Fruit fly (Drosophila melanogaster) whole organism, pupa: ENCODE data around the gene Ube4B.

ENCODE experiments used
- CG10348 ChIP-seq: fragments of 200-800 bp; sonication (Bioruptor generic); IDR thresholded peaks from 2 replicates; pipeline ENCODE4 v1.3.6; 2022; ENCODE audit warnings: missing biosample characterization, missing genetic modification characterization
- CG12605 ChIP-seq: fragments of 200-800 bp; sonication (Bioruptor generic); IDR thresholded peaks from 2 replicates; pipeline ENCODE4 v1.3.6; 2022; ENCODE audit warnings: missing biosample characterization, missing genetic modification characterization
- CG13204 ChIP-seq: fragments of 200-800 bp; sonication (Bioruptor generic); optimal IDR thresholded peaks from 2 replicates; lab custom pipeline; 2018; ENCODE audit warnings: missing biosample characterization, mild to moderate bottlenecking, missing genetic modification characterization, moderate library complexity
- CG14655 ChIP-seq: fragments of 200-800 bp; sonication (Bioruptor generic); optimal IDR thresholded peaks from 3 replicates; lab custom pipeline; 2017; ENCODE audit warnings: mild to moderate bottlenecking, missing biosample characterization, missing genetic modification reagents, missing genetic modification characterization
- CG15710 ChIP-seq: fragments of 200-800 bp; sonication (Bioruptor generic); optimal IDR thresholded peaks from 2 replicates; lab custom pipeline; 2018; ENCODE audit warnings: missing biosample characterization, mild to moderate bottlenecking, missing genetic modification characterization, moderate library complexity
- CG17806 ChIP-seq: fragments of 200-800 bp; sonication (Bioruptor generic); optimal IDR thresholded peaks from 2 replicates; lab custom pipeline; 2018; ENCODE audit warnings: missing biosample characterization, mild to moderate bottlenecking, missing genetic modification characterization, moderate library complexity
- CG32121 ChIP-seq: fragments of 200-800 bp; sonication (Bioruptor generic); IDR thresholded peaks from 2 replicates; pipeline ENCODE4 v1.3.6; 2022; ENCODE audit warnings: missing biosample characterization, missing genetic modification characterization
- CG34367 ChIP-seq: fragments of 200-800 bp; sonication (Bioruptor generic); optimal IDR thresholded peaks from 2 replicates; lab custom pipeline; 2018; ENCODE audit warnings: missing biosample characterization, mild to moderate bottlenecking, missing genetic modification characterization
- CG4496 ChIP-seq: fragments of 200-800 bp; sonication (Bioruptor generic); IDR thresholded peaks from 3 replicates; pipeline ENCODE4 v1.3.6; 2022; ENCODE audit warnings: missing biosample characterization, missing genetic modification characterization
- CG8159 ChIP-seq: fragments of 200-800 bp; sonication (Bioruptor generic); optimal IDR thresholded peaks from 3 replicates; lab custom pipeline; 2018; ENCODE audit warnings: missing biosample characterization, mild to moderate bottlenecking, missing genetic modification characterization, moderate library complexity
- CG8301 ChIP-seq: fragments of 200-800 bp; sonication (Bioruptor generic); optimal IDR thresholded peaks from 2 replicates; lab custom pipeline; 2018; ENCODE audit warnings: missing biosample characterization, mild to moderate bottlenecking, missing genetic modification characterization
- CG9948 ChIP-seq: fragments of 200-800 bp; sonication (Bioruptor generic); optimal IDR thresholded peaks from 2 replicates; lab custom pipeline; 2018; ENCODE audit warnings: missing biosample characterization, mild to moderate bottlenecking, missing genetic modification characterization, moderate library complexity
- D1 ChIP-seq: fragments of 200-800 bp; sonication (Bioruptor generic); optimal IDR thresholded peaks from 2 replicates; lab custom pipeline; 2018; ENCODE audit warnings: missing biosample characterization, mild to moderate bottlenecking, missing genetic modification characterization, moderate library complexity
- EcR ChIP-seq: fragments of 200-800 bp; sonication (Bioruptor generic); optimal IDR thresholded peaks from 3 replicates; lab custom pipeline; 2019; ENCODE audit warnings: missing biosample characterization, missing genetic modification characterization, mild to moderate bottlenecking, moderate library complexity, missing genetic modification reagents
- Ets98B ChIP-seq: fragments of 200-800 bp; sonication (Bioruptor generic); IDR thresholded peaks from 2 replicates; pipeline ENCODE4 v1.3.6; 2022; ENCODE audit warnings: missing biosample characterization, missing genetic modification characterization
- Pif1A ChIP-seq: fragments of 200-800 bp; sonication (Bioruptor generic); optimal IDR thresholded peaks from 3 replicates; lab custom pipeline; 2016; ENCODE audit warnings: missing biosample characterization, missing genetic modification characterization
- Pif1B ChIP-seq: fragments of 200-800 bp; sonication (Bioruptor generic); optimal IDR thresholded peaks from 3 replicates; lab custom pipeline; 2016; ENCODE audit warnings: missing biosample characterization, missing genetic modification characterization
- Snoo ChIP-seq: fragments of 200-800 bp; sonication (Bioruptor generic); optimal IDR thresholded peaks from 3 replicates; lab custom pipeline; 2017; ENCODE audit warnings: missing biosample characterization, mild to moderate bottlenecking, missing genetic modification characterization, inconsistent platforms
- fd96Ca ChIP-seq: fragments of 200-800 bp; sonication (Bioruptor generic); IDR thresholded peaks from 3 replicates; pipeline ENCODE4 v1.3.6; 2022; ENCODE audit warnings: missing biosample characterization, missing genetic modification characterization
- gl ChIP-seq: fragments of 200-800 bp; sonication (Bioruptor generic); optimal IDR thresholded peaks from 2 replicates; lab custom pipeline; 2018; ENCODE audit warnings: missing biosample characterization, mild to moderate bottlenecking, missing genetic modification characterization
- rn ChIP-seq: fragments of 200-800 bp; sonication (Bioruptor generic); IDR thresholded peaks from 2 replicates; pipeline ENCODE4 v1.3.6; 2022; ENCODE audit warnings: missing biosample characterization, missing genetic modification characterization

The Ube4B gene

DNA sequence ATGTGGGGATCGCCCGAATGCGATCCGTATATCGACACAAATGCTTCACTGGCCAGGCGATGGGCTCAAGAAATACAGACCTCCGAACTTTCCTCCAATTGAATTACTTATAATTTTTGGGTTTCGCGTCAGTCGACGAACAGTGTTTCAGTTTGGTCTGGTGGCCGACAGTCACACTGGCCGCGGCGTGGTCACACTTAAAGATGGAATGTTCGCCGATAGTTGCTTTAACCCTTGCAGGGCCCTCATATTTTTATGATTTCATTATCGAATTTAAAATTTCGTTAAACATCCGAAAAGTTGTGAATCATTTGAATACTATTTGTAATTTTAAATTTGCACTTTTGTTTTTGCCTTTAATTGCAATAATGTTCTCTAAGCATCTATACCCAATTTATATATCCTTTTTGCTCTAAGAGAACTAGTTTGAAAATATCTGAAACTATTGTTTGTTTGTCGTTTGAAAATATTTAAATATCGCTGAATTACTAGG is at the start of gene Ube4B:
Gene Ube4B, minus strand, starts transcription at position 443 of the 493 bp plus-strand sequence.
- TF ChIP-seq Snoo (tag; lab: Kevin White, UChicago) (no peak), CG15710 (tag; lab: Kevin White, UChicago) (peak; percentile 42), Ets98B (GFP tag; lab: Robert Waterston, UW) (peak; percentile 43), EcR (GFP tag; lab: Kevin White, UChicago) (no peak), CG9948 (tag; lab: Kevin White, UChicago) (no peak), CG17806 (tag; lab: Kevin White, UChicago) (peak; percentile 42), Pif1B (GFP tag; lab: Kevin White, UChicago) (no peak), CG10348 (no peak), CG8301 (no peak), CG8159 (no peak), CG13204 (GFP tag; lab: Kevin White, UChicago) (no peak), rn (GFP tag; lab: Robert Waterston, UW) (peak; percentile 26; the same call in 1 of the 2 replicates), CG32121 (GFP tag; lab: Robert Waterston, UW) (peak; percentile 45), CG34367 (tag; lab: Kevin White, UChicago) (peak; percentile 21), D1 (tag; lab: Kevin White, UChicago) (no peak), CG4496 (peak; percentile 66), fd96Ca (GFP tag; lab: Robert Waterston, UW) (no peak), CG14655 (GFP tag; lab: Kevin White, UChicago) (no peak), gl (tag; lab: Kevin White, UChicago) (no peak), CG12605 (GFP tag; lab: Robert Waterston, UW) (peak; percentile 32; the same call in 1 of the 2 replicates), Pif1A (no peak)
- TF ChIP-seq, all 21 proteins: peak for 8

- TF ChIP-seq rn (GFP tag; lab: Robert Waterston, UW), result no peak
- no peak for TF ChIP-seq CG10348
- TF ChIP-seq Pif1B (GFP tag; lab: Kevin White, UChicago), result no peak
- TF ChIP-seq CG34367 (tag; lab: Kevin White, UChicago), result no peak
- TF ChIP-seq gl (tag; lab: Kevin White, UChicago), result no peak
- no peak for TF ChIP-seq EcR (GFP tag; lab: Kevin White, UChicago)
- TF ChIP-seq CG32121 (GFP tag; lab: Robert Waterston, UW), result no peak
- TF ChIP-seq Pif1A, result peak; percentile 1
- no peak for TF ChIP-seq D1 (tag; lab: Kevin White, UChicago)
- no peak for TF ChIP-seq CG12605 (GFP tag; lab: Robert Waterston, UW)
- peak; percentile 43 for TF ChIP-seq CG14655 (GFP tag; lab: Kevin White, UChicago)
- TF ChIP-seq CG15710 (tag; lab: Kevin White, UChicago), result no peak
- no peak for TF ChIP-seq CG13204 (GFP tag; lab: Kevin White, UChicago)
- TF ChIP-seq fd96Ca (GFP tag; lab: Robert Waterston, UW), result no peak
- peak; percentile 31 for TF ChIP-seq CG8301
- TF ChIP-seq CG4496, result no peak
- no peak for TF ChIP-seq Snoo (tag; lab: Kevin White, UChicago)
- TF ChIP-seq Ets98B (GFP tag; lab: Robert Waterston, UW), result no peak
- TF ChIP-seq CG8159, result no peak
- peak; percentile 2 for TF ChIP-seq CG9948 (tag; lab: Kevin White, UChicago)
- TF ChIP-seq CG17806 (tag; lab: Kevin White, UChicago), result no peak
Observed at dm6 chr2L:13068533-13069398, 49.5 kb upstream of the Ube4B start.

DNA sequence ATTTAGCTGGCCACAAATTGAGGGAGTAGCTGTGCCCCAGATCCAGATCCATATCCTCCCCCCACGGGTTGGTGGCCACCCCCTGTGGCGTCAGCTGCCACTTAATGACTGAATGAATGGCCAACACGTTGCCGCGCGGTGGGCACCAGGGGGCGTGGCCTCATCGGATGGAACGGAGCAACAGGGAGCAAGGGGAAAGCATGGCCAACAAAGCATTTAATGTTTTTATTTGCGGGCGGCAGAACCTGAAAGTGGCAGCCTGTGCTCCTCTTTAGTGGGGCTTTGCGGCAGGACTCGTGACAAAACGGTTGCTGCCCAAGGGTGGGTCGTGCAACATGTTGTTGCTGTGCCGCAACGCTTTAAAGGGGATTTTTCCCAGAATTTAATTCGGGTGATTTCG is 46.7 kb upstream of the Ube4B start:
- TF ChIP-seq CG13204 (GFP tag; lab: Kevin White, UChicago) (peak; percentile 7), CG15710 (tag; lab: Kevin White, UChicago) (no peak)

- TF ChIP-seq Ets98B (GFP tag; lab: Robert Waterston, UW) (peak; percentile 62; the same call in 1 of the 2 replicates), fd96Ca (GFP tag; lab: Robert Waterston, UW) (peak; percentile 63; the same call in 2 of the 3 replicates), CG17806 (tag; lab: Kevin White, UChicago) (peak; percentile 28), CG15710 (tag; lab: Kevin White, UChicago) (peak; percentile 18), CG14655 (GFP tag; lab: Kevin White, UChicago) (peak; percentile 13), D1 (tag; lab: Kevin White, UChicago) (peak; percentile 22), rn (GFP tag; lab: Robert Waterston, UW) (no peak), Snoo (tag; lab: Kevin White, UChicago) (peak; percentile 35), EcR (GFP tag; lab: Kevin White, UChicago) (peak; percentile 52), CG9948 (tag; lab: Kevin White, UChicago) (peak; percentile 14), CG4496 (peak; percentile 78), CG32121 (GFP tag; lab: Robert Waterston, UW) (peak; percentile 67; the same call in 1 of the 2 replicates), CG13204 (GFP tag; lab: Kevin White, UChicago) (peak; percentile 80), CG12605 (GFP tag; lab: Robert Waterston, UW) (peak; percentile 69; the same call in 1 of the 2 replicates), CG8301 (peak; percentile 24), gl (tag; lab: Kevin White, UChicago) (peak; percentile 30), Pif1A (peak; percentile 54), CG10348 (0 out of 2 replicates have a peak, but pooled peaks have one; percentile 15), Pif1B (GFP tag; lab: Kevin White, UChicago) (peak; percentile 75), CG8159 (peak; percentile 34), CG34367 (tag; lab: Kevin White, UChicago) (no peak)
Observed at dm6 chr2L:13060037-13060537, 40.9 kb upstream of the Ube4B start, which contains the start of gene CG9932. TSS of gene CG9932 (minus strand) at chr2L:13060140.
